Fruit fly (Drosophila melanogaster): Measurements from ENCODE around the gene PGAP5.

The PGAP5 gene

DNA sequence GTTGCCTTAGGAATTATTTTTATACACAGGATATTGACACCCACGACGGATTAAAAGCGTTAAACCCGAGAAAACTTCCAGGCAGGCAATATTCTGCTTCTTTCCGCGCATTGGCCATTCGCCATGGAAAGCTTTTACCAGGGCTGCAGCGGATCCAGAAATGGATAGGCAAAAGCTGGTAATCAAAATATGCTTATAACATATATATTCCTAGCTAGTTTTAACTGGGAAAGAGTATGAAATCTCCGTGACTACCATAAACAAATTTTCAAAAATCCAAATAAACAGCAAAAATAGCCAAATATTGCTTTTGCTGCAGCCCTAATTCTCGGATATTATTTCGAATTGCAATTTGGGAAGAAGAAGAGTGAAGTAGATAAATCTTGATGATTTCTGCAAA, 39.2 kb upstream of the PGAP5 start, which contains the start of the genes PAPLA1 and Rbsn-5 (continued):
- TF ChIP-seq CkIIα-i1 (GFP tag; IDR thresholded peaks at IDR 0.05) (no peak), PHDP (tag; optimal IDR thresholded peaks at IDR 0.05) (peak; percentile 94), CG2889 (GFP tag; IDR thresholded peaks at IDR 0.05) (peak; percentile 93), chif (GFP tag; optimal IDR thresholded peaks at IDR 0.05) (peak; percentile 95), CG31388 (GFP tag; optimal IDR thresholded peaks at IDR 0.05) (peak; percentile 89), CG17829 (tag; optimal IDR thresholded peaks at IDR 0.05) (peak; percentile 93), Nf-YC (tag; optimal IDR thresholded peaks at IDR 0.05) (peak; percentile 88), zen2 (GFP tag; IDR thresholded peaks at IDR 0.05; ENCODE audit: partially characterized antibody) (no peak), wdn (GFP tag; IDR thresholded peaks at IDR 0.05) (peak; percentile 82), H2.0 (GFP tag; IDR thresholded peaks at IDR 0.05) (peak; percentile 91), CG30403 (GFP tag; optimal IDR thresholded peaks at IDR 0.05) (peak; percentile 97), ewg (GFP tag; optimal IDR thresholded peaks at IDR 0.05) (peak; percentile 91), CG5245 (GFP tag; optimal IDR thresholded peaks at IDR 0.05) (peak; percentile 94), da (GFP tag; optimal IDR thresholded peaks at IDR 0.05) (peak; percentile 86), gro (GFP tag; optimal IDR thresholded peaks at IDR 0.05) (peak; percentile 97), ham (GFP tag; IDR thresholded peaks at IDR 0.05) (peak; percentile 87), CG4820 (GFP tag; optimal IDR thresholded peaks at IDR 0.05) (peak; percentile 94), toy (GFP tag; IDR thresholded peaks at IDR 0.05) (peak; percentile 55; the same call in 1 of the 2 replicates), CG16779 (GFP tag; IDR thresholded peaks at IDR 0.05) (peak; percentile 83), ttk (GFP tag; IDR thresholded peaks at IDR 0.05) (peak; percentile 90), Xbp1 (GFP tag; optimal IDR thresholded peaks at IDR 0.05) (peak; percentile 97), CG43689 (GFP tag; IDR thresholded peaks at IDR 0.05) (no peak; the same call in none of the 2 replicates), Six4 (GFP tag; optimal IDR thresholded peaks at IDR 0.05) (peak; percentile 94), CTCF (GFP tag; optimal IDR thresholded peaks at IDR 0.05) (peak; percentile 46), CG4328 (GFP tag; optimal IDR thresholded peaks at IDR 0.05) (peak; percentile 89), repo (GFP tag; optimal IDR thresholded peaks at IDR 0.05) (peak; percentile 91), bsh (GFP tag; optimal IDR thresholded peaks at IDR 0.05) (peak; percentile 82 to 95), CG10321 (GFP tag; IDR thresholded peaks at IDR 0.05) (peak; percentile 59), NK7.1 (GFP tag; optimal IDR thresholded peaks at IDR 0.05) (peak; percentile 77), lola (GFP tag; optimal IDR thresholded peaks at IDR 0.05) (peak in 1 of 3 experiments; percentile 87), fd96Cb (tag; optimal IDR thresholded peaks at IDR 0.05) (peak; percentile 94), CG32532 (GFP tag; IDR thresholded peaks at IDR 0.05) (peak; percentile 93), seq (GFP tag; IDR thresholded peaks at IDR 0.05) (peak; percentile 80), CG8359 (GFP tag; optimal IDR thresholded peaks at IDR 0.05; ENCODE audit: borderline replicate concordance) (peak; percentile 62), CG14014 (GFP tag; IDR thresholded peaks at IDR 0.05) (peak; percentile 93), CG15601 (tag; optimal IDR thresholded peaks at IDR 0.05) (peak; percentile 89), CG3065 (GFP tag; optimal IDR thresholded peaks at IDR 0.05) (peak; percentile 92), emc (GFP tag; optimal IDR thresholded peaks at IDR 0.05) (peak; percentile 93), Rx (GFP tag; IDR thresholded peaks at IDR 0.05) (peak; percentile 86), Sry-β (GFP tag; optimal IDR thresholded peaks at IDR 0.05) (peak; percentile 80), CG12744 (GFP tag; optimal IDR thresholded peaks at IDR 0.05) (peak; percentile 89), CG10543 (GFP tag; optimal IDR thresholded peaks at IDR 0.05) (peak; percentile 94), en (GFP tag; optimal IDR thresholded peaks at IDR 0.05) (peak; percentile 80), CG7556 (GFP tag; optimal IDR thresholded peaks at IDR 0.05) (peak; percentile 87), Sin3A (optimal IDR thresholded peaks at IDR 0.05) (peak; percentile 25), CG10462 (GFP tag; optimal IDR thresholded peaks at IDR 0.05) (peak; percentile 88), Fer1 (GFP tag; optimal IDR thresholded peaks at IDR 0.05) (peak; percentile 93), lab (GFP tag; optimal IDR thresholded peaks at IDR 0.05) (peak; percentile 95), inv (GFP tag; IDR thresholded peaks at IDR 0.05; ENCODE audit: partially characterized antibody) (no peak), ken (GFP tag; IDR thresholded peaks at IDR 0.05) (peak; percentile 94), ap (GFP tag; IDR thresholded peaks at IDR 0.05) (peak; percentile 80), gsb (GFP tag; IDR thresholded peaks at IDR 0.05) (peak; percentile 77; the same call in 1 of the 2 replicates)
